Fruit fly (Drosophila melanogaster): ENCODE data around the gene ftz.
A peak's percentile ranks its signal among the peaks of the same experiment; 100 is the strongest.

ftz gene

dm6 chr3R:6898922-6899321, 34.8 kb downstream of the ftz start:
- no peak for TF ChIP-seq jim (GFP tag; optimal IDR thresholded peaks at IDR 0.05)
- no peak for TF ChIP-seq dsf (GFP tag; optimal IDR thresholded peaks at IDR 0.05; ENCODE audit: borderline replicate concordance)
- TF ChIP-seq Abd-B (GFP tag; optimal IDR thresholded peaks at IDR 0.05) = no peak
- TF ChIP-seq dmrt93B (GFP tag; optimal IDR thresholded peaks at IDR 0.05) = no peak
- TF ChIP-seq tai (GFP tag; optimal IDR thresholded peaks at IDR 0.05) = no peak
- peak; percentile 10 for TF ChIP-seq HLH106 (tag; optimal IDR thresholded peaks at IDR 0.05)
- TF ChIP-seq foxo (GFP tag; optimal IDR thresholded peaks at IDR 0.05) = no peak
- no peak for TF ChIP-seq usp (GFP tag; optimal IDR thresholded peaks at IDR 0.05)

- TF ChIP-seq fru (GFP tag; optimal IDR thresholded peaks at IDR 0.05) (peak; percentile 19), lola (GFP tag; optimal IDR thresholded peaks at IDR 0.05) (no peak), dsf (GFP tag; optimal IDR thresholded peaks at IDR 0.05; ENCODE audit: borderline replicate concordance) (no peak), ey (GFP tag; optimal IDR thresholded peaks at IDR 0.05) (no peak), foxo (GFP tag; optimal IDR thresholded peaks at IDR 0.05) (peak in 1 of 2 experiments; percentile 43), HLH106 (tag; optimal IDR thresholded peaks at IDR 0.05) (peak; percentile 53), sage (GFP tag; optimal IDR thresholded peaks at IDR 0.05) (no peak), Dfd (GFP tag; optimal IDR thresholded peaks at IDR 0.05) (peak; percentile 28), CrebA (GFP tag; optimal IDR thresholded peaks at IDR 0.05; ENCODE audit: borderline replicate concordance) (no peak), pan (optimal IDR thresholded peaks at IDR 0.05) (no peak), Abd-B (GFP tag; optimal IDR thresholded peaks at IDR 0.05) (no peak), CG32264 (GFP tag; optimal IDR thresholded peaks at IDR 0.05) (no peak), Hr78 (GFP tag; optimal IDR thresholded peaks at IDR 0.05) (no peak), Sp1 (GFP tag; optimal IDR thresholded peaks at IDR 0.05) (peak; percentile 50), jim (GFP tag; optimal IDR thresholded peaks at IDR 0.05) (no peak), rgr (GFP tag; optimal IDR thresholded peaks at IDR 0.05) (peak; percentile 32), h (GFP tag; optimal IDR thresholded peaks at IDR 0.05) (peak; percentile 23), Vsx2 (GFP tag; optimal IDR thresholded peaks at IDR 0.05; ENCODE audit: partially characterized antibody) (no peak), tai (GFP tag; optimal IDR thresholded peaks at IDR 0.05) (no peak), Dif (GFP tag; optimal IDR thresholded peaks at IDR 0.05; ENCODE audit: partially characterized antibody) (no peak)
Measured at dm6 chr3R:6903289-6903791, 39.2 kb downstream of the ftz start.

- TF ChIP-seq ey (GFP tag; optimal IDR thresholded peaks at IDR 0.05) (no peak), lola (GFP tag; optimal IDR thresholded peaks at IDR 0.05) (no peak), jim (GFP tag; optimal IDR thresholded peaks at IDR 0.05) (no peak), Mio (GFP tag; optimal IDR thresholded peaks at IDR 0.05) (no peak), brk (GFP tag; optimal IDR thresholded peaks at IDR 0.05) (no peak), fru (GFP tag; optimal IDR thresholded peaks at IDR 0.05) (no peak), woc (GFP tag; optimal IDR thresholded peaks at IDR 0.05) (no peak), Hnf4 (GFP tag; optimal IDR thresholded peaks at IDR 0.05) (no peak), N (GFP tag; optimal IDR thresholded peaks at IDR 0.05) (no peak), Vsx2 (GFP tag; optimal IDR thresholded peaks at IDR 0.05; ENCODE audit: partially characterized antibody) (no peak), Hr78 (GFP tag; optimal IDR thresholded peaks at IDR 0.05) (no peak), tai (GFP tag; optimal IDR thresholded peaks at IDR 0.05) (no peak), Hr83 (GFP tag; optimal IDR thresholded peaks at IDR 0.05; ENCODE audit: poor library complexity, severe bottlenecking) (no peak), Myc (optimal IDR thresholded peaks at IDR 0.05) (no peak), CrebA (GFP tag; optimal IDR thresholded peaks at IDR 0.05; ENCODE audit: borderline replicate concordance) (no peak), OdsH (GFP tag; optimal IDR thresholded peaks at IDR 0.05) (no peak), CG32264 (GFP tag; optimal IDR thresholded peaks at IDR 0.05) (no peak), h (GFP tag; optimal IDR thresholded peaks at IDR 0.05) (no peak), Rel (GFP tag; optimal IDR thresholded peaks at IDR 0.05) (no peak), Rel (tag; optimal IDR thresholded peaks at IDR 0.05) (no peak)
Measured at dm6 chr3R:6904299-6904698, 40.2 kb downstream of the ftz start.

dm6 chr3R:6908105-6908504, 44.0 kb downstream of the ftz start:
- TF ChIP-seq Vsx2 (GFP tag; optimal IDR thresholded peaks at IDR 0.05; ENCODE audit: partially characterized antibody) (no peak), Myc (optimal IDR thresholded peaks at IDR 0.05) (peak; percentile 26), Dif (GFP tag; optimal IDR thresholded peaks at IDR 0.05; ENCODE audit: partially characterized antibody) (peak; percentile 27), pan (optimal IDR thresholded peaks at IDR 0.05) (no peak), N (GFP tag; optimal IDR thresholded peaks at IDR 0.05) (peak; percentile 82)

- TF ChIP-seq Hr83 (GFP tag; optimal IDR thresholded peaks at IDR 0.05; ENCODE audit: poor library complexity, severe bottlenecking) = no peak
- TF ChIP-seq woc (GFP tag; optimal IDR thresholded peaks at IDR 0.05) = no peak
- TF ChIP-seq Dfd (GFP tag; optimal IDR thresholded peaks at IDR 0.05) = peak; percentile 64
Measured at dm6 chr3R:6909418-6909817, 45.3 kb downstream of the ftz start.

All from whole organism, wandering third instar larva.